Worm (Caenorhabditis elegans): Measurements from ENCODE around the gene Y62H9A.7.

DNA sequence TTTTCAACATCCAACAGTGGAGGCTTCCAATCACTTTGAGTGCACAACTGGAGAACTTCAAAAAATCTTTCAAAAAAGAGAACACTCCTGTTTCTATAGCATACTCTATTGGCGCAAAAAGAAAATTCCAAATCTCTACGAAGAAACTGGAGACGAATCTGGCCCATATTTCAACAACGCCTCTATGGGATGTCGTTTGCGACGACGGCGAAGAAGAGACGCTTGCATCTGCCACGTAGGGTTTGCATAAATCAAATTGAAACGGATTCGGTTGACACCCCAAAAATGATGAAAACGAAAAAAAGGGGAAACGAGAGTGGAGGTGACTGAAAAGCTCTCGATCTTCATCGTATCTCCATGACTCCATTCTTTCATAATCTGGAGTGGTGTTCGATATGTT lies 29.3 kb downstream of the Y62H9A.7 start:
- TF ChIP-seq pha-4 (tag; optimal IDR thresholded peaks at IDR 0.05) = no peak
- no peak for TF ChIP-seq snpc-4 (tag; optimal IDR thresholded peaks at IDR 0.05)

All from whole organism, mixed stage, embryonic.